Worm (Caenorhabditis elegans): Measurements from ENCODE around the gene nspd-6.

nspd-6 gene

DNA sequence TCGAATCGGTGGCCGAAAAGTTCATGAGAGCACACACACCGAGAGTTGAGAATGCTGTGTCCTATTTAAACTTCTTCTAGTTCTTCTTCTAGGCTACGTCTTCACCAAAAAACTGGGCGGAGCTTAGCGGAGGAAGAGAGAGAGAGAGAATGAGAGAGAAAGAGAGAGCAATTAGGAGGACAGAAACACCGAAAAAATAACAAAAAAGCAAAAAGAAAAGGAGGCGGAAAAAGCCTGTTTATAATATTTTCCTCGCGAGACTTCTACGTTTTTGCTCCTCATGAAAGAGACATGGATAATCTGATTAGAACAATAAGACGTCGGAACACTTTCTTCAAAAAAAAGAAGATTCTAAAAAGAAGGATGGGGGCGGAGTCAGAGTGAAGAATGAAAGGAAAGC lies 43.5 kb downstream of the nspd-6 start, which contains the start of gene tkr-3:
TSS of gene tkr-3 (minus strand) at position 101 of the 400 bp plus-strand sequence.
- TF ChIP-seq fkh-8 (tag; optimal IDR thresholded peaks at IDR 0.05) (no peak), snu-23 (GFP tag; optimal IDR thresholded peaks at IDR 0.05) (no peak), ztf-11 (tag; optimal IDR thresholded peaks at IDR 0.05) (no peak), mep-1 (tag; optimal IDR thresholded peaks at IDR 0.05) (no peak)
